Worm (Caenorhabditis elegans) whole organism, L1 larva: ENCODE data around the gene nra-1.

ENCODE experiments used
- dpl-1 ChIP-seq, 3 experiments: fragments of 150-350 bp in 2 of 3; sonication (generic microtip) in 1 of 3; optimal IDR thresholded peaks; 2 replicates each; lab custom pipeline; 2014 to 2017; ENCODE audit warnings: missing biosample characterization in 3 of 3, missing genetic modification characterization in 3 of 3, missing genetic modification reagents in 3 of 3
- elt-2 ChIP-seq: sonication (generic microtip); optimal IDR thresholded peaks from 2 replicates; lab custom pipeline; 2016; ENCODE audit warnings: missing genetic modification characterization, mild to moderate bottlenecking, inconsistent platforms, missing compliant biosample characterization, missing genetic modification reagents
- elt-3 ChIP-seq, 6 experiments: fragments of 150-350 bp in 1 of 6; sonication (generic microtip); optimal IDR thresholded peaks; 2 replicates each; lab custom pipeline; 2017 to 2018; ENCODE audit warnings: missing biosample characterization in 6 of 6, missing genetic modification characterization in 6 of 6, inconsistent platforms in 1 of 6
- mdl-1 ChIP-seq, 2 experiments: fragments of 150-350 bp; optimal IDR thresholded peaks; 2 replicates each; lab custom pipeline; 2014 to 2017; ENCODE audit warnings: missing biosample characterization in 2 of 2, missing genetic modification characterization in 2 of 2, inconsistent platforms in 1 of 2
- nhr-85 ChIP-seq: sonication (generic microtip); peaks from one replicate; lab custom pipeline; 2016; ENCODE audit warnings: missing genetic modification characterization, inconsistent platforms, missing compliant biosample characterization
- unc-62 ChIP-seq: fragments of 150-350 bp; optimal IDR thresholded peaks from 2 replicates; lab custom pipeline; 2014; ENCODE audit warnings: missing biosample characterization, missing genetic modification reagents, missing genetic modification characterization

- TF ChIP-seq dpl-1 (GFP tag; optimal IDR thresholded peaks at IDR 0.05; lab: Kevin White, UChicago) (no peak), mdl-1 (tag; optimal IDR thresholded peaks at IDR 0.05; lab: Kevin White, UChicago) (no peak), elt-3 (tag; optimal IDR thresholded peaks at IDR 0.05; lab: Kevin White, UChicago) (no peak), nhr-85 (tag; lab: Kevin White, UChicago) (no peak), unc-62 (no peak), elt-2 (no peak)
Measured at ce11 chrIV:17265716-17266115, 18.3 kb downstream of the nra-1 start.
